Fruit fly (Drosophila melanogaster) whole organism, embryonic: ENCODE measurements around the gene CG31191.

Experiments used
- Atf6 ChIP-seq: fragments of 200-800 bp; sonication (Bioruptor generic); IDR thresholded peaks from 2 replicates; pipeline ENCODE4 v1.3.6; 2022; ENCODE audit warnings: missing biosample characterization, missing genetic modification characterization
- CG17186 ChIP-seq: fragments of 200-800 bp; sonication (Bioruptor generic); optimal IDR thresholded peaks from 3 replicates; lab custom pipeline; 2017; ENCODE audit warnings: missing biosample characterization, missing genetic modification reagents, missing genetic modification characterization
- CG2199 ChIP-seq: fragments of 200-800 bp; sonication (Bioruptor generic); IDR thresholded peaks from 3 replicates; pipeline ENCODE4 v1.3.6; 2022; ENCODE audit warnings: missing biosample characterization, missing genetic modification characterization
- ara ChIP-seq: fragments of 200-800 bp; sonication (Bioruptor generic); IDR thresholded peaks from 2 replicates; pipeline ENCODE4 v1.3.6; 2022; ENCODE audit warnings: missing biosample characterization, missing genetic modification characterization
- danr ChIP-seq: fragments of 200-800 bp; sonication (Bioruptor generic); IDR thresholded peaks from 2 replicates; pipeline ENCODE4 v1.3.6; 2022; ENCODE audit warnings: missing biosample characterization, missing genetic modification characterization
- hth ChIP-seq: fragments of >200 bp; optimal IDR thresholded peaks from 2 replicates; lab custom pipeline; 2017; ENCODE audit warnings: inconsistent platforms

DNA sequence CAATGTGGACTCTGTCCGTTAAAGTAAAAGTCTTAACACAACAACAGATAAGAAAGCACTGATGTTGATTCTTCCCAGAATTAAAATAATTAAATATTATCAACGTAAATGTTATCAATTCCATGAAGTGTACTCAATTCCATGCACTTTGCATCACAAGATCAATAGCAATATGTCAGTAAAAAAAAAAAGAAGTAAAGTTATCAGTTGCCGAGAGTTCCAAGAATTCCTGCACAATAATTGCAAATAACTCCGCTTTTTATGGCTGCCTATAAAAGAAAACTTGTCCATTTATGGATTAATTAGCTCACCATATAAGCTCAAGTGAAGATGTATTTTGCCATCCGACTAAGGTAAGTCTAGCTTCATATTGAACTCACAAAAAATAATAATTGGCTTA is 67.9 kb downstream of the CG31191 start, which contains the start of gene TotZ:
- TF ChIP-seq CG17186 (GFP tag; lab: Kevin White, UChicago) (no peak), CG2199 (GFP tag; lab: Robert Waterston, UW) (no peak), hth (lab: Kevin White, UChicago) (no peak), Atf6 (no peak), ara (GFP tag; lab: Robert Waterston, UW) (no peak), danr (GFP tag; lab: Robert Waterston, UW) (no peak)
